Worm (Caenorhabditis elegans) whole organism, L3 larva: ENCODE measurements around the gene M03D4.3.

Source experiments
- R02D3.7 ChIP-seq: fragments of 150-350 bp; optimal IDR thresholded peaks from 2 replicates; lab custom pipeline; 2014; ENCODE audit warnings: missing biosample characterization, missing genetic modification characterization
- ZK546.5 ChIP-seq: sonication (generic microtip); optimal IDR thresholded peaks from 2 replicates; lab custom pipeline; 2017; ENCODE audit warnings: missing biosample characterization, missing genetic modification characterization
- aly-2 ChIP-seq: fragments of 150-350 bp; optimal IDR thresholded peaks from 2 replicates; lab custom pipeline; 2014; ENCODE audit warnings: missing biosample characterization, missing genetic modification characterization
- ama-1 ChIP-seq: fragments of 150-350 bp; optimal IDR thresholded peaks from 2 replicates; lab custom pipeline; 2018
- ceh-16 ChIP-seq: sonication (generic microtip); optimal IDR thresholded peaks from 2 replicates; lab custom pipeline; 2017; ENCODE audit warnings: missing biosample characterization, missing genetic modification characterization
- ceh-28 ChIP-seq: fragments of 150-350 bp; optimal IDR thresholded peaks from 2 replicates; lab custom pipeline; 2014; ENCODE audit warnings: missing biosample characterization, missing genetic modification reagents, missing genetic modification characterization
- daf-12 ChIP-seq: fragments of 150-350 bp; optimal IDR thresholded peaks from 2 replicates; lab custom pipeline; 2014; ENCODE audit warnings: missing biosample characterization, missing genetic modification reagents, missing genetic modification characterization
- egl-5 ChIP-seq: fragments of 150-350 bp; optimal IDR thresholded peaks from 2 replicates; lab custom pipeline; 2017; ENCODE audit warnings: missing biosample characterization, missing genetic modification reagents, missing genetic modification characterization, inconsistent platforms
- elt-1 ChIP-seq: fragments of 150-350 bp; optimal IDR thresholded peaks from 2 replicates; lab custom pipeline; 2014; ENCODE audit warnings: missing biosample characterization, missing genetic modification characterization
- elt-2 ChIP-seq: sonication (generic microtip); optimal IDR thresholded peaks from 2 replicates; lab custom pipeline; 2016; ENCODE audit warnings: missing genetic modification reagents, mild to moderate bottlenecking, missing genetic modification characterization, missing compliant biosample characterization
- elt-3 ChIP-seq, 3 experiments: fragments of 150-350 bp in 1 of 3; sonication (generic microtip) in 2 of 3; optimal IDR thresholded peaks; 2 replicates in 2 of 3; 4 replicates in 1 of 3; lab custom pipeline; 2014 to 2017; ENCODE audit warnings: missing biosample characterization in 3 of 3, missing genetic modification characterization in 3 of 3
- eor-1 ChIP-seq, 2 experiments: fragments of 150-350 bp; optimal IDR thresholded peaks; 2 replicates each; lab custom pipeline; 2014 to 2018; ENCODE audit warnings: missing biosample characterization in 2 of 2, missing genetic modification characterization in 2 of 2
- fkh-10 ChIP-seq: sonication (generic microtip); optimal IDR thresholded peaks from 2 replicates; lab custom pipeline; 2017; ENCODE audit warnings: missing biosample characterization, missing genetic modification reagents, missing genetic modification characterization
- fkh-2 ChIP-seq: fragments of 150-350 bp; optimal IDR thresholded peaks from 2 replicates; lab custom pipeline; 2014; ENCODE audit warnings: missing biosample characterization, missing genetic modification reagents, missing genetic modification characterization
- fos-1 ChIP-seq: fragments of 150-350 bp; optimal IDR thresholded peaks from 2 replicates; lab custom pipeline; 2014; ENCODE audit warnings: missing biosample characterization, missing genetic modification characterization
- hmg-11 ChIP-seq: sonication (generic microtip); optimal IDR thresholded peaks from 2 replicates; lab custom pipeline; 2016; ENCODE audit warnings: missing genetic modification characterization, missing compliant biosample characterization
- lin-15B ChIP-seq: fragments of 150-350 bp; optimal IDR thresholded peaks from 2 replicates; lab custom pipeline; 2014; ENCODE audit warnings: missing biosample characterization, missing genetic modification characterization
- lin-39 ChIP-seq: fragments of 150-350 bp; optimal IDR thresholded peaks from 2 replicates; lab custom pipeline; 2018; ENCODE audit warnings: missing biosample characterization, missing genetic modification reagents, missing genetic modification characterization
- lsy-12 ChIP-seq: sonication (generic microtip); optimal IDR thresholded peaks from 2 replicates; lab custom pipeline; 2016; ENCODE audit warnings: mild to moderate bottlenecking, missing genetic modification characterization, missing compliant biosample characterization
- mdl-1 ChIP-seq: fragments of 150-350 bp; optimal IDR thresholded peaks from 2 replicates; lab custom pipeline; 2014; ENCODE audit warnings: missing biosample characterization, missing genetic modification characterization
- mml-1 ChIP-seq: fragments of 150-350 bp; sonication (generic microtip); optimal IDR thresholded peaks from 3 replicates; lab custom pipeline; 2014; ENCODE audit warnings: missing biosample characterization, missing genetic modification characterization
- nfya-1 ChIP-seq: sonication (generic microtip); optimal IDR thresholded peaks from 2 replicates; lab custom pipeline; 2017; ENCODE audit warnings: missing genetic modification characterization, mild to moderate bottlenecking, missing compliant biosample characterization, antibody characterized with exemption, moderate library complexity; ENCODE audit not compliant: insufficient read depth
- nhr-11 ChIP-seq: fragments of 150-350 bp; optimal IDR thresholded peaks from 2 replicates; lab custom pipeline; 2014; ENCODE audit warnings: missing biosample characterization, missing genetic modification characterization
- nhr-12 ChIP-seq: fragments of 150-350 bp; optimal IDR thresholded peaks from 2 replicates; lab custom pipeline; 2014; ENCODE audit warnings: missing biosample characterization, missing genetic modification characterization
- nhr-23 ChIP-seq: fragments of 150-350 bp; optimal IDR thresholded peaks from 2 replicates; lab custom pipeline; 2014; ENCODE audit warnings: missing biosample characterization, missing genetic modification reagents, missing genetic modification characterization
- nhr-25 ChIP-seq: sonication (generic microtip); optimal IDR thresholded peaks from 2 replicates; lab custom pipeline; 2017; ENCODE audit warnings: missing biosample characterization, missing genetic modification characterization
- nhr-28 ChIP-seq: fragments of 150-350 bp; optimal IDR thresholded peaks from 2 replicates; lab custom pipeline; 2014; ENCODE audit warnings: missing biosample characterization, missing genetic modification characterization
- nhr-43 ChIP-seq: sonication (generic microtip); optimal IDR thresholded peaks from 2 replicates; lab custom pipeline; 2016; ENCODE audit warnings: mild to moderate bottlenecking, missing genetic modification characterization, missing compliant biosample characterization; ENCODE audit not compliant: poor library complexity, severe bottlenecking
- nhr-67 ChIP-seq: fragments of 150-350 bp; optimal IDR thresholded peaks from 2 replicates; lab custom pipeline; 2014; ENCODE audit warnings: missing biosample characterization, missing genetic modification characterization
- nhr-76 ChIP-seq: fragments of 150-350 bp; sonication (generic microtip); optimal IDR thresholded peaks from 5 replicates; lab custom pipeline; 2014; ENCODE audit warnings: missing biosample characterization, missing genetic modification characterization
- pha-4 ChIP-seq: fragments of 150-350 bp; optimal IDR thresholded peaks from 2 replicates; lab custom pipeline; 2014; ENCODE audit warnings: missing biosample characterization, missing genetic modification reagents, missing genetic modification characterization
- pqm-1 ChIP-seq: fragments of 150-350 bp; optimal IDR thresholded peaks from 2 replicates; lab custom pipeline; 2017; ENCODE audit warnings: missing biosample characterization, missing genetic modification characterization, inconsistent platforms
- sea-2 ChIP-seq: fragments of 150-350 bp; sonication (generic microtip); optimal IDR thresholded peaks from 4 replicates; lab custom pipeline; 2014; ENCODE audit warnings: missing biosample characterization, missing genetic modification reagents, missing genetic modification characterization
- skn-1 ChIP-seq: fragments of 150-350 bp; optimal IDR thresholded peaks from 2 replicates; lab custom pipeline; 2014; ENCODE audit warnings: missing biosample characterization, missing genetic modification characterization
- snpc-4 ChIP-seq: fragments of 150-350 bp; optimal IDR thresholded peaks from 2 replicates; lab custom pipeline; 2014; ENCODE audit warnings: missing biosample characterization, missing genetic modification characterization
- tbx-2 ChIP-seq: sonication (generic microtip); optimal IDR thresholded peaks from 2 replicates; lab custom pipeline; 2016; ENCODE audit warnings: mild to moderate bottlenecking, missing genetic modification characterization, missing compliant biosample characterization
- unc-39 ChIP-seq: sonication (generic microtip); optimal IDR thresholded peaks from 4 replicates; lab custom pipeline; 2017; ENCODE audit warnings: missing biosample characterization, missing genetic modification characterization
- zag-1 ChIP-seq: fragments of 150-350 bp; optimal IDR thresholded peaks from 2 replicates; lab custom pipeline; 2014; ENCODE audit warnings: missing biosample characterization, missing genetic modification characterization
- ztf-11 ChIP-seq: fragments of 150-350 bp; optimal IDR thresholded peaks from 2 replicates; lab custom pipeline; 2014; ENCODE audit warnings: missing biosample characterization, missing genetic modification characterization
- ztf-4 ChIP-seq: fragments of 150-350 bp; optimal IDR thresholded peaks from 2 replicates; lab custom pipeline; 2014; ENCODE audit warnings: missing biosample characterization, missing genetic modification characterization

M03D4.3 gene

ce11 chrIV:6134639-6135038, 22.4 kb upstream of the M03D4.3 start:
- TF ChIP-seq mml-1 (tag; lab: Kevin White, UChicago) (no peak), nhr-28 (tag; lab: Kevin White, UChicago) (no peak)

- TF ChIP-seq ceh-28 (tag; lab: Kevin White, UChicago), result no peak
- TF ChIP-seq pha-4 (tag; lab: Kevin White, UChicago), result peak; percentile 47
- no peak for TF ChIP-seq nhr-12 (tag; lab: Kevin White, UChicago)
- TF ChIP-seq elt-1 (tag; lab: Kevin White, UChicago), result no peak
Observed at ce11 chrIV:6130437-6130836, 18.2 kb upstream of the M03D4.3 start.

DNA sequence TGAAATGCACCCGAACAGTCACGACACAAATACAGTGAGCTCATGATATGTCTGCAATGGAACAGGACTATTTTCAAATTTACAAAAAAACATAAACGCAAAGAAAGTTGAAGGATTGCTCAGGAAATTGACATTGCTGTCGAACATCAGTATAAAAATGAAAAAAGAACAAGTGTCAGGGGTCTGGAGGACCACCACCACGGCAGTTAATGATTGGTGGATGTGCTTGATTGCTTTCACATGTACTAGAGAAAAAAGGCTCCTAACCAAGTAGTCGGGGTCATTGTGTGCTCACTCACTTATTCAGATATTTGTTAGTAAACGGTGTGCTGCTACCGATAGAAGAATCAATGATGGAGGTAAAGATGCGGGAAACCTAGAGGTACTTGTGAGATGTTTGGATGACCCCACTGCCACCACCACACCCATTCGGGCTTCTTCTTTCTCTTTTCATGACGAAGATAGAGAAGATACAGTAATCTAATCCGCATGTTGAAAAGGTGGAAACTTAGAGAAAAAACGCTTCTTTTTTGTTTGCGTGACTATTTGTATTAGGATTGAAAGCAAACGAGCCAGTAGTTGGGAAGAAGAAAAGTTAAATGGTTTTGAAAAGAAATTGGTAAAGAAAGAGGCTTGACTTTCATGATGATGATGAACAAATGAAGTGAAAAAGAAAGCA, 15.2 kb upstream of the M03D4.3 start, which contains the start of gene M03D4.4:
Gene M03D4.4, minus strand, starts transcription at position 51 of the 679 bp plus-strand sequence.
- TF ChIP-seq nhr-25 (no peak), pha-4 (tag; lab: Kevin White, UChicago) (peak; percentile 77), hmg-11 (tag; lab: Kevin White, UChicago) (no peak), sea-2 (GFP tag; lab: Kevin White, UChicago) (no peak), unc-39 (tag; lab: Kevin White, UChicago) (no peak), snpc-4 (tag; lab: Kevin White, UChicago) (no peak), ZK546.5 (no peak), nhr-67 (tag; lab: Kevin White, UChicago) (no peak)

- TF ChIP-seq lin-15B, result peak; percentile 22
- peak; percentile 29 for TF ChIP-seq nhr-25
- peak; percentile 71 for TF ChIP-seq pha-4 (tag; lab: Kevin White, UChicago)
- no peak for TF ChIP-seq egl-5
- no peak for TF ChIP-seq ama-1 (lab: Kevin White, UChicago)
- TF ChIP-seq mml-1 (tag; lab: Kevin White, UChicago), result no peak
- TF ChIP-seq snpc-4 (tag; lab: Kevin White, UChicago), result peak; percentile 95
- TF ChIP-seq lin-39, result peak; percentile 19
- TF ChIP-seq eor-1 (tag; optimal IDR thresholded peaks at IDR 0.05; lab: Kevin White, UChicago), result no peak
- no peak for TF ChIP-seq nfya-1
- TF ChIP-seq aly-2, result no peak
- peak; percentile 1 for TF ChIP-seq lsy-12 (tag; lab: Kevin White, UChicago)
- TF ChIP-seq R02D3.7 (tag; lab: Kevin White, UChicago), result peak; percentile 31
Observed at ce11 chrIV:6117741-6118265, 5.6 kb upstream of the M03D4.3 start, which contains the start of gene zen-4. Gene zen-4, plus strand, starts transcription at chrIV:6118215.

ce11 chrIV:6108665-6109064, 3.5 kb downstream of the M03D4.3 start:
- no peak for TF ChIP-seq elt-3 (tag; optimal IDR thresholded peaks at IDR 0.05; lab: Kevin White, UChicago)
- TF ChIP-seq egl-5, result no peak
- no peak for TF ChIP-seq nhr-11

- no peak for TF ChIP-seq R02D3.7 (tag; lab: Kevin White, UChicago)
- no peak for TF ChIP-seq pqm-1 (tag; lab: Kevin White, UChicago)
- no peak for TF ChIP-seq ztf-4
- TF ChIP-seq unc-39 (tag; lab: Kevin White, UChicago), result no peak
Observed at ce11 chrIV:6104446-6104845, 7.7 kb downstream of the M03D4.3 start.

DNA sequence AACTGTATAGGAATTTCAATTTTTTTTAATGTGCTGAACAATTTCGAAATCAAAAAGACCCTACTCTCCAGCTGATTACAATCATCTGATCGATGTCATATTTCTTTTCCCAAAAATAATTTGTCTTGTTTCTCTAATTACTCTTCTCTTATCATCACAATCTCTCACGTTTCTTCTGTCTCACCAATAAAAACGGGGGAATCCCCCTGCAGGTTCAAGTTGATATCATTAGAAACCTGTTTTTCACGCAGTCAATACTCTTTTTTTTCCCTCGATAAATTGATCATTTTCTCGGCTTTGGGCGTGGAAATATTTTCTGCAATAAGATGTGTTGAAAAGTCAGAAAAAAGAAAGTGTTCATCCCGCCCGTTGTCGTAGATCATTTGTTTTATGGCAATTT, 12.4 kb downstream of the M03D4.3 start:
- TF ChIP-seq sea-2 (GFP tag; lab: Kevin White, UChicago) (no peak), nhr-25 (peak; percentile 17), pha-4 (tag; lab: Kevin White, UChicago) (peak; percentile 47), nhr-43 (tag; lab: Kevin White, UChicago) (peak; percentile 87), daf-12 (tag; lab: Kevin White, UChicago) (no peak), elt-2 (tag; lab: Kevin White, UChicago) (peak; percentile 66), hmg-11 (tag; lab: Kevin White, UChicago) (no peak), R02D3.7 (tag; lab: Kevin White, UChicago) (no peak), fkh-10 (GFP tag; lab: Kevin White, UChicago) (no peak), zag-1 (tag; lab: Kevin White, UChicago) (no peak), nhr-23 (tag; lab: Kevin White, UChicago) (peak; percentile 85), fkh-2 (no peak), mdl-1 (tag; lab: Kevin White, UChicago) (no peak), ceh-28 (tag; lab: Kevin White, UChicago) (peak; percentile 35), skn-1 (no peak), nhr-67 (tag; lab: Kevin White, UChicago) (no peak), fos-1 (no peak), nhr-76 (tag; lab: Kevin White, UChicago) (no peak), ceh-16 (tag; lab: Kevin White, UChicago) (no peak), tbx-2 (tag; lab: Kevin White, UChicago) (no peak), ztf-11 (tag; lab: Kevin White, UChicago) (no peak), unc-39 (tag; lab: Kevin White, UChicago) (no peak), elt-1 (tag; lab: Kevin White, UChicago) (no peak)
